Worm (Caenorhabditis elegans): Measurements from ENCODE around the gene R09E10.6.

Gene R09E10.6

DNA sequence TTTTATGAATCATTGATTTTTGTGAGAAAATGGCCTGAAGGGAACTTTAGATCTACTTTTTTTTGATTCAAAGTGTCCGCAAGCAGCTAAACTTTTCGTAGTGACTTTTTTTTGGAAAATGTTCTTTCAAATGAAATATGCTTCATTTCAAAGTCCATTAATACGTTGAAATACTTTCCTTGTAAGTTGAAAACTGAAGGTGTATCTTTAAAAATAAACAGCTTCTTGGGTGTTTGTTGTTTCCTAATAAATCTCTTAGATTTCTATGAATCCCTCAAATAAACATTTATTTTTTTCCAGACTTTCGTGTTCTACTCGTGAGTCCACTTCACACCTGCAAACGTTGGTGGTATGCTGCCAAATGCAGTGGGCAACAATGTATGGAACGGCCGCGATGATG lies 7.3 kb downstream of the R09E10.6 start, which contains the start of gene ebax-1:
Gene ebax-1, plus strand, starts transcription at position 301 of the 400 bp plus-strand sequence.
- TF ChIP-seq ces-1 (GFP tag; optimal IDR thresholded peaks at IDR 0.05) (no peak), drap-1 (GFP tag; optimal IDR thresholded peaks at IDR 0.05) (no peak), ceh-39 (tag; optimal IDR thresholded peaks at IDR 0.05) (no peak), unc-62 (GFP tag; optimal IDR thresholded peaks at IDR 0.05) (no peak), elt-1 (tag; optimal IDR thresholded peaks at IDR 0.05; ENCODE audit: borderline replicate concordance, insufficient read depth) (no peak), mep-1 (tag; optimal IDR thresholded peaks at IDR 0.05) (no peak)

DNA sequence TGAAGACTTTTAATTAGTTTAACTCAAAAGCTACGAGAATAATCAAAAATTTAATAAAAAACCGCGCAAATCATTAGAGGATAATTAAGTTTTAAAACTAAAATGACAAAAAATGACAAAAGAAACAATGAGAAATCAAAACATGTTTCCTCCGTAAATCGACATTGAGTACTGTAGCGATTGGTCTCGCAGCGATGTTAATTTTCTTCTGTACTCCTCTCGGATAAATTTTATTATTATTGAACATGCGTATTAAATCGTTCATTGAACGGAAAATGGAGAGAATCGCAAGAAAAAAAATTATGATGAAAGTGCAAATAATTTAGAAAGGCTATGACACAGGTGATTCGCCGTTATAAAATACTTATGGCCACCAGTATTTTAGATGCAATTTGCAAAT lies 8.6 kb downstream of the R09E10.6 start:
- no peak for TF ChIP-seq mab-5 (tag; optimal IDR thresholded peaks at IDR 0.05)
- no peak for TF ChIP-seq unc-120 (tag; optimal IDR thresholded peaks at IDR 0.05; ENCODE audit: poor library complexity, severe bottlenecking)

DNA sequence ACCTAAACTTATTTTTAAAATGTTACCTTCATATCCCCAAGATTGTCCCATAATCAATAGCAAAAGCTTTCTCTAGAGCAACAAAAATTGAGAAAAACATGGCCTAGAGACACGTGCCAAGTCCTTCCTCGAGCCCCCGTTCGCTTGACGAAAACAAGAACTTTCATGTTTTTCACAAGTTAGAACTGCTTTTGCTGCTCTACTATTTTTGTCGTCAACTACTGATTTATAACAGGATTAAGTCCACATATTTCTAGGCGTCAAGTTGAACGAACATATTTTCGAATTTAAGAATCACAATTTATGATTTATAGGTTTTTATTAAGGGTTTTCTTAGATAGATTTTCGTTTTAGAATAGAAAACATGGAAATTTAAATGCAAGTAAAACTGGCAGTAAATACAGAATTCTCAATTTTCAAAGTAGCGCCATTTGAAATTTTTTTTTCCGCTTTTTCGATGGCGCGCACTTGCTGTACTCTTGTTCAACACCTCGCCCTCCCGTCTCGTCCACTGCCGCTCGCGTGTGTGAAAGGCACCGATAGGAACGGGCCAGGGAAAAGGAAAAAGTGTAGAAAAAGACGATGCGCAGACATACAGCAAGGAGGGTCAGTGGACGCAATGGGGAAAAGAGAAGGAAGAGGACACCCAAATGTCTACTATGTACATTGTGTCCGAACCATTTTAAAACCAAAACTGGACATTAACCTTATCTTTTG lies 9.6 kb downstream of the R09E10.6 start, which contains the start of gene rad-51:
Gene rad-51, minus strand, starts transcription at position 51 of the 717 bp plus-strand sequence.
- TF ChIP-seq elt-3 (tag; optimal IDR thresholded peaks at IDR 0.05) (no peak), nhr-76 (tag; optimal IDR thresholded peaks at IDR 0.05) (no peak), ceh-83 (GFP tag; optimal IDR thresholded peaks at IDR 0.05) (no peak), tbx-8 (GFP tag; optimal IDR thresholded peaks at IDR 0.05) (no peak), mab-5 (tag; optimal IDR thresholded peaks at IDR 0.05) (no peak), unc-120 (tag; optimal IDR thresholded peaks at IDR 0.05; ENCODE audit: poor library complexity, severe bottlenecking) (peak; percentile 57), mep-1 (tag; optimal IDR thresholded peaks at IDR 0.05) (peak; percentile 66), ham-2 (GFP tag; optimal IDR thresholded peaks at IDR 0.05) (no peak), blmp-1 (tag; optimal IDR thresholded peaks at IDR 0.05) (no peak), nhr-2 (tag; optimal IDR thresholded peaks at IDR 0.05) (peak; percentile 18)

DNA sequence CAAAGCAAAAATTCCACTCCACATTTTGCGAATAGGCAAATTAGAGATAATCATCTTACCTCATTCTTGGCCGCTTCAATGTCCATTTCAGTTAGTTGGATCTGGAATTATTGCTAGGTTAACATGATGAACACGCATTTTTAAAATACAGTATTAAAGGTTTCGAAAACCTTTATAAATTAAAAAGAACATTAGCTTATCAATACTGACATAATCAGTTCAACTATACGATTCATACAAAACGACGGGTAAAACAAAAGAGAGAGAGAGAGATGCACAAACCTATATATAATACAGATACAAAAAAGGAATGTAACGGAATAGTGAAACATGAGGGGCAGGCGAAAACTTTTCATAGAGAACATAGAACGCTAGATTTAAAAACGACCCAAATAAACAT lies 12.4 kb downstream of the R09E10.6 start, which contains the start of gene thk-1:
Gene thk-1, minus strand, starts transcription at position 101 of the 400 bp plus-strand sequence.
- TF ChIP-seq unc-120 (tag; optimal IDR thresholded peaks at IDR 0.05; ENCODE audit: poor library complexity, severe bottlenecking) (no peak), lin-32 (GFP tag; optimal IDR thresholded peaks at IDR 0.05) (no peak), ztf-11 (tag; optimal IDR thresholded peaks at IDR 0.05) (no peak), lin-13 (tag; optimal IDR thresholded peaks at IDR 0.05) (no peak), bed-3 (GFP tag; optimal IDR thresholded peaks at IDR 0.05) (no peak), tbx-8 (GFP tag; optimal IDR thresholded peaks at IDR 0.05) (no peak), lsy-2 (tag; optimal IDR thresholded peaks at IDR 0.05) (no peak), sem-2 (GFP tag; optimal IDR thresholded peaks at IDR 0.05) (no peak), unc-39 (tag; optimal IDR thresholded peaks at IDR 0.05) (no peak), cnd-1 (tag; optimal IDR thresholded peaks at IDR 0.05) (no peak), nhr-12 (tag; optimal IDR thresholded peaks at IDR 0.05) (no peak), M03D4.4 (tag; optimal IDR thresholded peaks at IDR 0.05) (no peak), ces-1 (GFP tag; optimal IDR thresholded peaks at IDR 0.05) (no peak), zip-8 (tag; optimal IDR thresholded peaks at IDR 0.05) (no peak), ceh-39 (tag; optimal IDR thresholded peaks at IDR 0.05) (no peak), sptf-1 (tag; optimal IDR thresholded peaks at IDR 0.05) (no peak), nhr-28 (tag; optimal IDR thresholded peaks at IDR 0.05) (no peak)

DNA sequence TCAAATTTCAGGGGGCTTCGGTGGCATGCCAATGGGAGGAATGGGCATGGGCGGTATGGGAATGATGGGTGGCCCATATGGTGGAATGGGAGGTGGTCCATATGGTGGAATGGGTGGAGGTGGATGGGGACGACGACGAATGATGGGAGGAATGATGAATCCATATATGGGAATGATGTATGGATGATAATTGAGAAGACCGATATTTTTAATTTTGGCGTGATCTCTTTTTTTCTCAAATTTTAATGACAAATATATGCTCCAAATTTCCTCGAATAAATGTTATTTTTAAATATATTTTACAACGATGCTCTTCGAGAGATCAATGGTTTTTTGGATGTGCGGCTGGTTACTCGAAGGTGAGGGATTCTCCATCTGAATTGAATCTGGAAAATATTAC lies 16.2 kb downstream of the R09E10.6 start, which contains the start of gene Y43C5A.4:
Gene Y43C5A.4, plus strand, starts transcription at position 301 of the 400 bp plus-strand sequence.
- no peak for TF ChIP-seq M03D4.4 (tag; optimal IDR thresholded peaks at IDR 0.05)
- no peak for TF ChIP-seq lsy-2 (tag; optimal IDR thresholded peaks at IDR 0.05)
- no peak for TF ChIP-seq ceh-83 (GFP tag; optimal IDR thresholded peaks at IDR 0.05)
- TF ChIP-seq ceh-43 (GFP tag; optimal IDR thresholded peaks at IDR 0.05): no peak
- no peak for TF ChIP-seq lin-13 (tag; optimal IDR thresholded peaks at IDR 0.05)
- TF ChIP-seq ztf-11 (tag; optimal IDR thresholded peaks at IDR 0.05): no peak
- no peak for TF ChIP-seq nhr-2 (tag; optimal IDR thresholded peaks at IDR 0.05)
- no peak for TF ChIP-seq hlh-1 (tag; optimal IDR thresholded peaks at IDR 0.05)
- TF ChIP-seq mep-1 (tag; optimal IDR thresholded peaks at IDR 0.05): no peak
- TF ChIP-seq sptf-1 (tag; optimal IDR thresholded peaks at IDR 0.05): no peak
- no peak for TF ChIP-seq mab-5 (tag; optimal IDR thresholded peaks at IDR 0.05)
- TF ChIP-seq ceh-39 (tag; optimal IDR thresholded peaks at IDR 0.05): no peak
- no peak for TF ChIP-seq nhr-12 (tag; optimal IDR thresholded peaks at IDR 0.05)

All from whole organism, mixed stage, embryonic.